Worm (Caenorhabditis elegans): ENCODE measurements around the gene Y59A8B.12.

DNA sequence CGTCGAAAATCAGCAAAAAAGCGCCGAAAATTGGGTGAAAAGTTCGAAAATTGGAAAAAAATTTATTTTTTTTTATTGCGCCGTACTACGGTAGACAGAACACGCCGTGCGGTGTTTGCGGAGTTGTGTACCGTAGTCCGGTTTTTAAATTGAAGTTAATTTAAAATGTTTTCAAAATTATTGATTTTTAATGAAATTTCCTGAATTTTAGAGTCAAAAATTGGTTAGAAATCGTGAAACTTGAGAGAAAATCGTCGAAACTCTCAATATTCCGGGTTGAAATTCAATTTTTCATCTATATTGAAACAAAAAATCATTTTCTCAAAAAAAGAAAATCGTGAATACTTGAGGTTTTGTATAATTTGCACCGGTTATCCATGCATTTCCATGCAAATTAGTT lies 4.2 kb downstream of the Y59A8B.12 start, which contains the start of gene nova-1:
- no peak for TF ChIP-seq hlh-8 (tag; optimal IDR thresholded peaks at IDR 0.05)
- no peak for TF ChIP-seq ets-4 (tag; optimal IDR thresholded peaks at IDR 0.05)
- TF ChIP-seq dve-1 (tag; optimal IDR thresholded peaks at IDR 0.05), result no peak
- TF ChIP-seq ahr-1 (tag; optimal IDR thresholded peaks at IDR 0.05), result no peak
- no peak for TF ChIP-seq sox-4 (tag; optimal IDR thresholded peaks at IDR 0.05)
